Fruit fly (Drosophila melanogaster): ENCODE measurements around the gene CG42853.

The CG42853 gene

DNA sequence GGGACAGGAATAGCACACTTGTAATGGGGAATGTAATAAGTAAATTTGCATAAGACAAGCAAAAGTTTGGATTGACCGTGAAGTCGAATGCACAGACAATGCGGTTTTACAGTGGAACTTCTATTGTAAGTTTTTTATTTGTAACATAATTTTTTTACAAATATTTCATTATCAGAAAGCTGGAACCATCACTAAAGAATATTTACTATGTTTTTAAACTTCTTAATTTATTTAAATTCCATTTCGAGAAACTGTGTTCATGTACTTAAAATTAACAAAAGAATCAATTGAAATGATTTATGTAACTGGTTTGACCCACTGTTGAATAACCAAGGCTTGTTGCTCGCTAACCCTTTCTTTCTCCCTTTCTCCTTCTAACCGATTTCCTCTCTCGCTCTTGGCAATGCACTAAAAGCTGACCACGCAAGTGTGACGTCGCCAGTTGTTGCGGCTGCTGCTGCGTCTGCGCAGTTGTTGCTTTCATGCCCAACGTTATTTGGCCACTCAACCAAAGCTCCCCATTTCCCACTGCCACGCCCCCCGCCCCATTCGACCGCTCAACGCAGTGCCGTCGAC is 20.3 kb downstream of the CG42853 start:
- no peak for TF ChIP-seq CG8478 (optimal IDR thresholded peaks at IDR 0.05)
- TF ChIP-seq EcR (GFP tag; optimal IDR thresholded peaks at IDR 0.05) = no peak
- no peak for TF ChIP-seq psq (optimal IDR thresholded peaks at IDR 0.05)
- TF ChIP-seq pan (optimal IDR thresholded peaks at IDR 0.05) = no peak
- TF ChIP-seq Dll (optimal IDR thresholded peaks at IDR 0.05) = no peak
- TF ChIP-seq usp (GFP tag; optimal IDR thresholded peaks at IDR 0.05) = no peak

DNA sequence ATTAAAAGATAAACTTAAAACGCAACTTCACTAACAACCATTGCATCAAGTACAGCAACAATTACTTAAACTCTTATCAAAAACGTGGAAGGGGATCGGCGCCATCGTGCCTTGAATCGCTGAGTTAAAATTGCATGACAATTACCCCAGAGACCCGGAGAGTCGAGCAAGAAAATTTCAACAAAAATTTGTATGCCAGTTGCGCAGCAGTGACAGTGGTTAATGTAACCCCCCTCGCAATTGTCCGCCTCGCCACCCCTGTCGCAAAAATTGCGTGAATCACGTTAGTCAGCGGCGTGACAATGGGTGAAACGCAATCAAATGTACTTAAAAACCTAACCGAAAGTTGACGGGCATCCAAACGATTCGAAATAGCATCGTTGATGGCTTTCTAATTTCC is 22.1 kb downstream of the CG42853 start:
- TF ChIP-seq EcR (GFP tag; optimal IDR thresholded peaks at IDR 0.05) = no peak
- no peak for TF ChIP-seq pan (optimal IDR thresholded peaks at IDR 0.05)
- TF ChIP-seq psq (optimal IDR thresholded peaks at IDR 0.05) = no peak
- TF ChIP-seq CG8478 (optimal IDR thresholded peaks at IDR 0.05) = no peak
- TF ChIP-seq usp (GFP tag; optimal IDR thresholded peaks at IDR 0.05) = no peak

DNA sequence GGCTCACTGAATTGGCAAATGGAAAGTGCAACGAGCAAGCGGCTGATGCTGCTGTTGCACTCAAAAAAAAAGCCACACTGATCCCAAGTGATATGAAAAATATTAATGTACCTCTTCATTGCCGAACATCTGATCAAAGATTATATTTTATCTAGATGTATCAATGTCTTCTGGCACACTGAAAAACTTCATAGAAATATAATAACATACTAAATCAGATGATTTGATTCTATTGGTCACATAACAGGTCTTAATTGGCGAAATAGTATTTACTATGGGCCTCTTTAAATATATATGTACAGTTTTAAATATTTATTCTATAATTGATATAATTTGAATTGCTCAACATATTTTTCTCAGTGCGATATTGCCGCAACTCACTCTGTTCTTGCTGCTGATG is 25.1 kb downstream of the CG42853 start:
- TF ChIP-seq CG8478 (optimal IDR thresholded peaks at IDR 0.05) (no peak), pan (optimal IDR thresholded peaks at IDR 0.05) (no peak), EcR (GFP tag; optimal IDR thresholded peaks at IDR 0.05) (no peak), Dll (optimal IDR thresholded peaks at IDR 0.05) (no peak), psq (optimal IDR thresholded peaks at IDR 0.05) (no peak), usp (GFP tag; optimal IDR thresholded peaks at IDR 0.05) (no peak)

DNA sequence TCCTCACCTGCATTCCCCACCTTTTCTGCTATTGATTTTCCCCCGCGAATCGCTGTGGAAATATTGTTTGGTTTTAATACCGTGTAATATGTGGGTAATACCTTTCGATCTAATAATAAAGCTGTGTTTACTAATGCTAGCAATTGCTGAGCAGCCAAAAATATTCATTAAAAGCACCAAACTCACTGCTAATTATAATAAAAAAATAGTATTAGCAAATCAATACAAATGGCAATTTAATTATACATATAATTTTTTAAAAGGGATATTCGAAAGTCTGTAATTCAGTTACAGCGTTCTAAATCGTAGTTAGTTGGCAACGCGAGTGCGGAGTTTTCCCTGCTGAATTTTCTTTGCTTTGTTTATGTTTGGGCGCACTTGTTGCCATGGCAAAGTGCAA is 27.9 kb downstream of the CG42853 start:
- no peak for TF ChIP-seq CG8478 (optimal IDR thresholded peaks at IDR 0.05)
- no peak for TF ChIP-seq EcR (GFP tag; optimal IDR thresholded peaks at IDR 0.05)
- no peak for TF ChIP-seq psq (optimal IDR thresholded peaks at IDR 0.05)
- TF ChIP-seq Dll (optimal IDR thresholded peaks at IDR 0.05) = no peak
- TF ChIP-seq pan (optimal IDR thresholded peaks at IDR 0.05) = no peak
- no peak for TF ChIP-seq usp (GFP tag; optimal IDR thresholded peaks at IDR 0.05)

DNA sequence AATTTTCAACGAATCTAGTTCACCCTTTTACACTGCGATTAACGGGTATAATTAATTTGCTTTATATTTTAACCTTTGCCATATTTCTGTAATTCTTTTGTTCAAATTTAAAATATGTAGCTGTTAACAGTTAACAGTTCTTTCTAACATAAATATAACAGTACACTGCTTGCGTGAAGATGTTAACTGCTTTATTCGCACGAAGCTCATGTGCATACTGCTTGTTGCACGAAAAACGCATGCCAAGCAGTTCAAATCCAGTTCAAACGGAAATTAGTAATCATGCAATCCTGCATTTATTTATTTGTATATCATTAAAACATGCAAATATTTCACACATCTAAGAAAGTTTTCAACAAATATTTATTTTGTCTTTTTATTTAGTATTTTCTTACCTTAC is 33.8 kb downstream of the CG42853 start:
- TF ChIP-seq EcR (GFP tag; optimal IDR thresholded peaks at IDR 0.05) = no peak
- TF ChIP-seq Dll (optimal IDR thresholded peaks at IDR 0.05) = no peak

DNA sequence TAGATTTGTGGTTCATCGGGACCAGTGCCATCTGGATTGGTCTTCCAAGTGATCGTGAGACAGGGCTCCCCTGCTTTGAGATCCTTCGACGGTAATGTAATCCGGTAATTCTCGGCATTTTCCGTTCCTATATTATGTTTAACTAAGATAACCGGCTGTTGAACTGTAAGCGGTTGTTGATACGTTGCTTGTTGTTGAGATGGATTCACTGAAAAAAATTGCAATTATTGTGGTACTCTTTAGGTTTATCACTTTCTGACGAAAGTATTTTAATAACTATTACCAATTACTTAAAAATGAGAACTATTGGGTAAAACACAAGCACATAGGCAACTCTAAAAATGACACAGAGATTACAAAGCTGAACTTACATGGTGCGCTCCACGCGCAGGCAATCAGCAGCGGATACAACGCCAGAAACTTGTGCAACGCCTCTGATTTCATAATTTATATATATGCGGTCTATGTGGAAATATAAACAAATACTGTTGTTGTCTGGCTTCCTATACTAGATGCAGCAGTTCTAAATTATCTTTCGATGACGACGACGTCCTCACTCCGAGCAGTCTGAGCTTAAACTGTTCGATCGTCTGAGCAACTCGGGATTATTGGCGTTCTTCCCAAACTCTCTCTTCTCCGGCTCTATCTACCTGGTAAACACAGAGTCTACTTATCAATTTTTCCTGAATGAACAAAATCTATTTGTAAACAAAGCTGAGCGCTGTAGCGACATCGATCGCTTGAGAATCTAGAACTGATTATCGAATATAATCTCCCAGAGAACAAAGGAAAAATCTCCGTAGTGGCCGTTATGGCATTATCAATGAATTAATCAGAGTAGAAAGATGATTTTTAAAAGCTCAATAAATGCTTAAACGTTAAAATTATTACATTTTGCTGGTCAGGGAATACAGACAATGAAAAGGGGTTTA is 34.8 kb downstream of the CG42853 start, which contains the start of gene CG34253:
CG34253 (minus strand) TSS at position 567 of the 932 bp plus-strand sequence.
- TF ChIP-seq CG8478 (optimal IDR thresholded peaks at IDR 0.05) = no peak
- TF ChIP-seq EcR (GFP tag; optimal IDR thresholded peaks at IDR 0.05) = no peak
- no peak for TF ChIP-seq pan (optimal IDR thresholded peaks at IDR 0.05)
- TF ChIP-seq usp (GFP tag; optimal IDR thresholded peaks at IDR 0.05) = no peak
- no peak for TF ChIP-seq Dll (optimal IDR thresholded peaks at IDR 0.05)
- TF ChIP-seq psq (optimal IDR thresholded peaks at IDR 0.05) = no peak

DNA sequence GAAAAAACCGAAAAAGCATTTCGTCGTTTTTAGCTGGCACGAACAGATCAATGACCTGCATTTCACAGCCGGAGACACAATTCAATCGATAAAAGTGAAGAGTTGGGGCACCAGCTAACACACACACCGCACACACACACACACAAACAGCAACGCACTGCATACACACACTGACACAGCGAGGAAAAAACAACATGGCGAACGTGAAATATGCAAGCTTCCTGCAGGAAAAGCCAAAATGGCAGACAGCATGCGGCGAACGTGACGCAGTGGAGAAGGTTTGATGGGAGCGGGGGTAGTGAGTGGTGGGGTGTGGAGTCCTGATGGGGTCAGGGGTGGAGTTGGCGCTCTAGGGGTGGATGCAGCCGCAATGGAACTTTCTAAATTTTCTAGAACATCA is 37.8 kb downstream of the CG42853 start:
- TF ChIP-seq CG8478 (optimal IDR thresholded peaks at IDR 0.05) = no peak
- TF ChIP-seq pan (optimal IDR thresholded peaks at IDR 0.05) = no peak
- no peak for TF ChIP-seq Dll (optimal IDR thresholded peaks at IDR 0.05)
- no peak for TF ChIP-seq EcR (GFP tag; optimal IDR thresholded peaks at IDR 0.05)
- no peak for TF ChIP-seq psq (optimal IDR thresholded peaks at IDR 0.05)
- no peak for TF ChIP-seq usp (GFP tag; optimal IDR thresholded peaks at IDR 0.05)

DNA sequence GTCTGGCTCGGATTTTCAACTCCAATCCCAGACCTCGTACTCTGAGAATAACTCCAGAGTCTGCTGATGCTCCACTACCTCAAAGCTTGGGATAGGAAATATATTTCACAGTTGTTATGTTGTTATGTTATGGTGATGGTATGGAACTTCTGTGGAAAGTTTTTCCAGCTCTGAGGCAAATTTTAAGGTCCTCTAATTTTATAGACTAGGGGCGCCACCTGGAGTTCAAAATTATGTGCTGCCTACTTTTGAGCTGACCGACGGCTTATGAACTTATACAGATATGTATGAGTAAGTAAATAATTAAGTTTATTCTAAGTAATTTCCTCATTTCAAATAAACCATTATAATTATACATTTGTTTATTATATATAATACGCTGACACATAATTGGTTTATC is 38.4 kb downstream of the CG42853 start:
- no peak for TF ChIP-seq pan (optimal IDR thresholded peaks at IDR 0.05)
- TF ChIP-seq psq (optimal IDR thresholded peaks at IDR 0.05) = no peak
- no peak for TF ChIP-seq CG8478 (optimal IDR thresholded peaks at IDR 0.05)
- TF ChIP-seq EcR (GFP tag; optimal IDR thresholded peaks at IDR 0.05) = no peak
- no peak for TF ChIP-seq usp (GFP tag; optimal IDR thresholded peaks at IDR 0.05)
- no peak for TF ChIP-seq Dll (optimal IDR thresholded peaks at IDR 0.05)

DNA sequence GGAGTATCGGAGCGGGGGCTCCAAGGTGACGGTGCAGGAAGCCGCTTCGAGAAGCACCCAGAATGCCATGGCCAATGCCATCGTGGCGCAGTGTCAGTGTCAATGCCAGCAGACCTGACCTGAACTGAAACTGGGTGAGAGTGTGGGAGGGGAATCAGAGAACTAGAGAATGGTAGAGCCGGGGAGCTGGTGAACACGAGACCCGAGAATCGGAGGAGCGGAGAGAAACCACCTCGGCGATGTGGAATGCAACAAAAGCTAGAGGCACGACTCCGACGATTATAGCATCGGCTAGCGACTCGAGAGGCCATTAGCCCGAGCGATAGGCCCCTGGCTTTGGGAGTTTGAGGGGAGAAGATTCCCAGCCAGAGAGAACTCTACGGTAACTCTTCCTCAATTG is 39.8 kb downstream of the CG42853 start:
- TF ChIP-seq EcR (GFP tag; optimal IDR thresholded peaks at IDR 0.05) (peak in 1 of 2 experiments; percentile 98), CG8478 (optimal IDR thresholded peaks at IDR 0.05) (no peak), psq (optimal IDR thresholded peaks at IDR 0.05) (no peak), usp (GFP tag; optimal IDR thresholded peaks at IDR 0.05) (no peak)

DNA sequence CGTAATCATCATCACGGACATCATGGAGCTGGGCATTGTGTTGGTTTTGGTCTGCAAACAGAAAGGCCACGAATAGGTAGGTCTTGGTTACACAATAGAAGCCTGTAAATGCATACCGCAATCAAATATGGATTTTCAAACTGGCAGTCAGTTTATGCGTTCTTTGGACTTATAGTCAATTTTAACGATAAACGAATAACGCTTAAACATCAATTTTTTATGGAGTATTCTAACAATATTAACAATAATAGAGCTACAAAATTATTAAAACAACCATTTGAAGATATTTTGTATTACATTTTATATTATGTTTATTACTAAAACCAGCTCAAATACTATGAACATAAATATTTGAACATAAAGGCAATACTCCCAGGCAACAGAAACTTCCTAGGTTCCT is 40.3 kb downstream of the CG42853 start:
- no peak for TF ChIP-seq psq (optimal IDR thresholded peaks at IDR 0.05)
- no peak for TF ChIP-seq usp (GFP tag; optimal IDR thresholded peaks at IDR 0.05)
- TF ChIP-seq Dll (optimal IDR thresholded peaks at IDR 0.05) = no peak
- TF ChIP-seq CG8478 (optimal IDR thresholded peaks at IDR 0.05) = no peak
- TF ChIP-seq EcR (GFP tag; optimal IDR thresholded peaks at IDR 0.05) = no peak
- TF ChIP-seq pan (optimal IDR thresholded peaks at IDR 0.05) = no peak

DNA sequence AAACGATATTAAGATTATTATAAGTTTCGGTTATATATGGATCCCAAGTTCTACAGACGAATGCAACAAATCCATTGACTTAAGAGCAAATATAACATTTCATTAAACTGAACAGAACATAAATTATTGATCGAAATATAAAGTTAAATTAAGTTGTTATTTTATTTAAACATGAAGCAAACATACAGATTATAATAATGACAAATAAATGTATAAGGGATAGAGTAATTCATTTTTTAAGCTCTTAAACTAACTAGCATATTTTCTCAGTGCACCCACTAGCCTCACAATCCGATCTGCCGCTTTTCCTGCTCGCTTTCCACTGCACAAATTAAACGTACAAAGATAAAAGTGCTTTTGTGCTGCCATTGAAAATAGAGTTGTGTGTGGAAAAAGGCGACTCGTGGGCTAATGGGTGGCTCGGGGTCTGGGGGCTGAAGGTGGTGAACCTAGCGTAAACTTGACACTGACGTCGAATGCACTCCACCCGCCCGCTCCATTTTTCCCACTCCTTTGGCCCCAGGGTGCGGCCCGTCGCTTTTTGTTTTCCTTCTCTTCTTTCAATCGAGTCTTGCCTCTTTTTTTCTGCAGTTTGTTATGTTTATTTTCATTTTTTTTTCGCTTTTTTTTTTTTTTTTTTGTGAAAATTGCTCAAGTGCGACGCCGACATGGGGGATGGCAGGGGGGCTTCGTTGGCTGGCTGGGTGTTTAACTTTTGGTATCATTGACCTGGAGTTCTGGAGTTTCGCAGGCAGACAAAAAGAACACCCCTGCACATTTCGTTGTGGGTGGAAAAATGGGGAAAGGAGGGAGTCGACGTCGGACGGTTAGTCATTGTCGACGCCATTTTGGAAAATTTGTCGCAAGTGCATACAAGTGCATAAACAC is 41.9 kb downstream of the CG42853 start:
- TF ChIP-seq psq (optimal IDR thresholded peaks at IDR 0.05) (no peak), CG8478 (optimal IDR thresholded peaks at IDR 0.05) (no peak), EcR (GFP tag; optimal IDR thresholded peaks at IDR 0.05) (peak in 1 of 2 experiments; percentile 92)

DNA sequence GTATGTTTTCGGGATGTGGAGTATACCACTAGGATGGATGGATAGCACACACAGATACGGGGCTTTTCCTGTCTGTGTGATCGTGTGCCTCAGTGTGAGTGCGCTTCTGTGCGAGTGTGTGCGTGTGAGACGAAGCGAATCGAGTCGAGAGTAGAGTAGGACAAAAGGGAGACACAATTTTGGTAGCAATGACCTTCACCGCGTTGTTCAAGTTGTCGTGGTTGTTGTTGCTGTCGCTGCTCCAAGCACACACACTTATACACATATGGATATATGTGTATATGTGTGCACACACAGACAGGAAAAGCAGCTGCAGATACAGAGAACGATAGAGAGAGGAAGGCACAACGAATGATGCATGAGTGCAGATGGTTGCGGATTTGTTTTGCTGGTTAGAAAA is 42.7 kb downstream of the CG42853 start:
- TF ChIP-seq Dll (optimal IDR thresholded peaks at IDR 0.05) = no peak
- peak; percentile 7 to 99 for TF ChIP-seq EcR (GFP tag; optimal IDR thresholded peaks at IDR 0.05)

All from whole organism.